Fruit fly (Drosophila melanogaster): ENCODE data around the gene Dhc98D.

Gene Dhc98D

DNA sequence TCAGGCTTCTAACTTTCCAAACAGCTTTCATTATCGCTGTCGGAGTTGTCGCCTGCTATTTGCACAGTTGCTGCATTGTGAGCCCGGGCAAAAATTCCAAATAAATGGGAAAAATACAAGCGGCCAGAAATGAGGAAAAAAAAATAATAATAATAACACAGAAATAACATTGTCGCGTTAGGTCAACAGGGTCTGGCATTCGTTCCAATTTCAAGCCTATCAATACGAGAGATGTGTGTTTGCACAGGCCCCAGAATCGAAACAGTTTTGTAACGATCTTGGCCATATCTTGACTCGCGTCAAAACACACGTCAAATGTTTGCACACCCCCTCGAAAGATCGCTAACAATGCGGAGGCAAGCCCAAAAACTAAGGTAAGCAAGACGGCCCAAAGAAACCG is 69.6 kb downstream of the Dhc98D start (continued):
- TF ChIP-seq dpn (GFP tag; optimal IDR thresholded peaks at IDR 0.05) (no peak), ewg (GFP tag; optimal IDR thresholded peaks at IDR 0.05) (no peak), Awh (GFP tag; IDR thresholded peaks at IDR 0.05) (peak; percentile 52; the same call in 1 of the 2 replicates), Sox100B (GFP tag; optimal IDR thresholded peaks at IDR 0.05) (peak; percentile 15), CG1024 (GFP tag; IDR thresholded peaks at IDR 0.05) (peak; percentile 57; the same call in 1 of the 2 replicates), nom (GFP tag; optimal IDR thresholded peaks at IDR 0.05) (no peak), CG11456 (GFP tag; IDR thresholded peaks at IDR 0.05) (0 out of 3 replicates have a peak, but pooled peaks have one; percentile 40), CG13894 (tag; optimal IDR thresholded peaks at IDR 0.05) (peak; percentile 7), CG4854 (GFP tag; optimal IDR thresholded peaks at IDR 0.05) (peak; percentile 11), p53 (GFP tag; optimal IDR thresholded peaks at IDR 0.05) (no peak), CG2712 (tag; optimal IDR thresholded peaks at IDR 0.05) (no peak), BtbVII (GFP tag; optimal IDR thresholded peaks at IDR 0.05) (peak; percentile 40), Atf6 (GFP tag; IDR thresholded peaks at IDR 0.05) (peak; percentile 65), grn (GFP tag; optimal IDR thresholded peaks at IDR 0.05) (no peak), az2 (GFP tag; optimal IDR thresholded peaks at IDR 0.05) (no peak), Ada2b (GFP tag; IDR thresholded peaks at IDR 0.05) (no peak), CG10959 (GFP tag; IDR thresholded peaks at IDR 0.05) (0 out of 2 replicates have a peak, but pooled peaks have one; percentile 32), gsb-n (tag; optimal IDR thresholded peaks at IDR 0.05) (no peak), CG32532 (GFP tag; IDR thresholded peaks at IDR 0.05) (no peak), sisA (GFP tag; IDR thresholded peaks at IDR 0.05) (no peak), dm (GFP tag; optimal IDR thresholded peaks at IDR 0.05) (no peak), CG4730 (GFP tag; IDR thresholded peaks at IDR 0.05) (no peak), Hr39 (optimal IDR thresholded peaks at IDR 0.05) (no peak), Sin3A (optimal IDR thresholded peaks at IDR 0.05) (no peak), CG6791 (GFP tag; IDR thresholded peaks at IDR 0.05; ENCODE audit: partially characterized antibody) (no peak), CG31224 (GFP tag; IDR thresholded peaks at IDR 0.05) (no peak), nmo (GFP tag; optimal IDR thresholded peaks at IDR 0.05) (no peak), CG10654 (GFP tag; optimal IDR thresholded peaks at IDR 0.05) (no peak), CG7357 (GFP tag; IDR thresholded peaks at IDR 0.05) (no peak), CG3407 (GFP tag; optimal IDR thresholded peaks at IDR 0.05) (peak; percentile 12), CG17568 (GFP tag; optimal IDR thresholded peaks at IDR 0.05) (peak; percentile 26), pho (GFP tag; optimal IDR thresholded peaks at IDR 0.05) (peak; percentile 24), bsh (GFP tag; optimal IDR thresholded peaks at IDR 0.05) (peak in 1 of 2 experiments; percentile 44), BEAF-32 (GFP tag; optimal IDR thresholded peaks at IDR 0.05) (no peak), CG10147 (GFP tag; optimal IDR thresholded peaks at IDR 0.05) (peak; percentile 50), CG1603 (tag; optimal IDR thresholded peaks at IDR 0.05) (peak; percentile 10), Gug (GFP tag; IDR thresholded peaks at IDR 0.05) (no peak), chinmo (GFP tag; IDR thresholded peaks at IDR 0.05; ENCODE audit: partially characterized antibody) (no peak), luna (GFP tag; optimal IDR thresholded peaks at IDR 0.05) (no peak), bigmax (GFP tag; optimal IDR thresholded peaks at IDR 0.05) (no peak), CG12744 (GFP tag; optimal IDR thresholded peaks at IDR 0.05) (peak; percentile 28), CG7963 (GFP tag; IDR thresholded peaks at IDR 0.05; ENCODE audit: partially characterized antibody) (no peak), Doc3 (GFP tag; IDR thresholded peaks at IDR 0.05; ENCODE audit: partially characterized antibody) (no peak), CG3995 (GFP tag; optimal IDR thresholded peaks at IDR 0.05) (no peak), insv (GFP tag; optimal IDR thresholded peaks at IDR 0.05) (peak in 1 of 2 experiments; percentile 18), MBD-R2 (GFP tag; IDR thresholded peaks at IDR 0.05) (no peak), amos (GFP tag; IDR thresholded peaks at IDR 0.05; ENCODE audit: partially characterized antibody) (no peak), chm (GFP tag; IDR thresholded peaks at IDR 0.05) (peak; percentile 60; the same call in 1 of the 2 replicates), dmrt99B (tag; optimal IDR thresholded peaks at IDR 0.05) (peak; percentile 4), CG10267 (tag; optimal IDR thresholded peaks at IDR 0.05) (no peak), Antp (GFP tag; optimal IDR thresholded peaks at IDR 0.05) (no peak)

All from whole organism, embryonic.